Fruit fly (Drosophila melanogaster): ENCODE results near the gene Sfp24Bc.

Gene Sfp24Bc

DNA sequence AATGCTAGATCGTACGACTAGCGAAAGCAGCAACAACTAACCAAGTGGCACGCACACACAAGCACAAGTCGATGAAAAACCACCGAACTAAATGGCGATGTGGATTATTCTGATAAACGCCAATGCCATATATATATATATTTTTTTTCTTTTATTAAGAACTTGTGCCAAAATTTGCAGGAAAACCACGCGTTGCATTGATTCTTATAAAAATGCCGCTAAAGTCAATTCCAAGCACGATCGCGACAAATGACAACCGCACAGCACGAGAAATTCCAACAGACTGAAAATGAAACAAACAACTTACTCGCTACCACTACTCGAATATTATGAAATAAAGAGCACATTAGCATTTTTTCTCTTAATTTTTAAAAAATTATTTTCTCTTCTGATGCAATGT is 13.7 kb downstream of the Sfp24Bc start, which contains the start of gene for:
TSS of gene for (minus strand) at position 287 of the 400 bp plus-strand sequence.
- TF ChIP-seq CG10348 (GFP tag; IDR thresholded peaks at IDR 0.05) = no peak
- TF ChIP-seq CG9948 (tag; optimal IDR thresholded peaks at IDR 0.05) = no peak
- peak; percentile 2 for TF ChIP-seq CG17806 (tag; optimal IDR thresholded peaks at IDR 0.05)
- TF ChIP-seq CG8159 (tag; optimal IDR thresholded peaks at IDR 0.05) = no peak
- TF ChIP-seq CG15710 (tag; optimal IDR thresholded peaks at IDR 0.05) = no peak
- no peak for TF ChIP-seq CG8301 (tag; optimal IDR thresholded peaks at IDR 0.05)
- no peak for TF ChIP-seq CG13204 (GFP tag; optimal IDR thresholded peaks at IDR 0.05)
- no peak for TF ChIP-seq CG14655 (GFP tag; optimal IDR thresholded peaks at IDR 0.05)
- TF ChIP-seq Pif1A (GFP tag; optimal IDR thresholded peaks at IDR 0.05) = no peak
- no peak for TF ChIP-seq Pif1B (GFP tag; optimal IDR thresholded peaks at IDR 0.05)
- TF ChIP-seq Ets98B (GFP tag; IDR thresholded peaks at IDR 0.05) = peak; percentile 6; the same call in 1 of the 2 replicates
- no peak for TF ChIP-seq gl (tag; optimal IDR thresholded peaks at IDR 0.05)
- peak; percentile 15; the same call in 1 of the 2 replicates for TF ChIP-seq CG32121 (GFP tag; IDR thresholded peaks at IDR 0.05)
- no peak for TF ChIP-seq fd96Ca (GFP tag; IDR thresholded peaks at IDR 0.05)

DNA sequence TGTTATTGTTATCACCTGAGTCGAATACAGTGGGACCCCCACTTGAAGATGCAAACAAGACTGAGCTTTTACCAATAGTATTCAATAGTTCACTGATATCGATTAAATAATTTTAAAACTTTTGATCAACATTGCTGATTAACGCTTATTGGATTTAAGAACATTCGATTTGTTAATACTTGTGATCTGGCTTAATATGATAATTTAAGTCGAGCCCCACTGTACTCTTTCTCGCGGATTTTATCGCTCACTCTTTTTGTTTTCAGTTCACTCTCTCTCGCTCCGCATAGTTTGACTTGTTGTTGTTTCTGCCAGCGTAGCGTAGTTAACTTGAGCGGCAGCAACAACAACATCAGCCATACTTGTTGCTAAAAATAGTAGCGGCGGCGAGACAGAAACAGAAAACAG is 14.7 kb downstream of the Sfp24Bc start:
- TF ChIP-seq Snoo (tag; optimal IDR thresholded peaks at IDR 0.05) (peak; percentile 99), rn (GFP tag; IDR thresholded peaks at IDR 0.05) (peak; percentile 97), Ets98B (GFP tag; IDR thresholded peaks at IDR 0.05) (peak; percentile 99), CG15710 (tag; optimal IDR thresholded peaks at IDR 0.05) (peak; percentile 98), CG12605 (GFP tag; IDR thresholded peaks at IDR 0.05) (peak; percentile 98), CG17806 (tag; optimal IDR thresholded peaks at IDR 0.05) (peak; percentile 98), CG10348 (GFP tag; IDR thresholded peaks at IDR 0.05) (peak; percentile 91), CG8159 (tag; optimal IDR thresholded peaks at IDR 0.05) (peak; percentile 98), Pif1B (GFP tag; optimal IDR thresholded peaks at IDR 0.05) (peak; percentile 99), fd96Ca (GFP tag; IDR thresholded peaks at IDR 0.05) (peak; percentile 99), EcR (GFP tag; optimal IDR thresholded peaks at IDR 0.05) (peak; percentile 68), gl (tag; optimal IDR thresholded peaks at IDR 0.05) (peak; percentile 97), CG4496 (GFP tag; IDR thresholded peaks at IDR 0.05) (peak; percentile 99), CG8301 (tag; optimal IDR thresholded peaks at IDR 0.05) (peak; percentile 99), CG32121 (GFP tag; IDR thresholded peaks at IDR 0.05) (peak; percentile 98), CG14655 (GFP tag; optimal IDR thresholded peaks at IDR 0.05) (peak; percentile 98), CG13204 (GFP tag; optimal IDR thresholded peaks at IDR 0.05) (peak; percentile 93), Pif1A (GFP tag; optimal IDR thresholded peaks at IDR 0.05) (peak; percentile 99), CG34367 (tag; optimal IDR thresholded peaks at IDR 0.05) (peak; percentile 97), CG9948 (tag; optimal IDR thresholded peaks at IDR 0.05) (peak; percentile 98), D1 (tag; optimal IDR thresholded peaks at IDR 0.05) (peak; percentile 95)

DNA sequence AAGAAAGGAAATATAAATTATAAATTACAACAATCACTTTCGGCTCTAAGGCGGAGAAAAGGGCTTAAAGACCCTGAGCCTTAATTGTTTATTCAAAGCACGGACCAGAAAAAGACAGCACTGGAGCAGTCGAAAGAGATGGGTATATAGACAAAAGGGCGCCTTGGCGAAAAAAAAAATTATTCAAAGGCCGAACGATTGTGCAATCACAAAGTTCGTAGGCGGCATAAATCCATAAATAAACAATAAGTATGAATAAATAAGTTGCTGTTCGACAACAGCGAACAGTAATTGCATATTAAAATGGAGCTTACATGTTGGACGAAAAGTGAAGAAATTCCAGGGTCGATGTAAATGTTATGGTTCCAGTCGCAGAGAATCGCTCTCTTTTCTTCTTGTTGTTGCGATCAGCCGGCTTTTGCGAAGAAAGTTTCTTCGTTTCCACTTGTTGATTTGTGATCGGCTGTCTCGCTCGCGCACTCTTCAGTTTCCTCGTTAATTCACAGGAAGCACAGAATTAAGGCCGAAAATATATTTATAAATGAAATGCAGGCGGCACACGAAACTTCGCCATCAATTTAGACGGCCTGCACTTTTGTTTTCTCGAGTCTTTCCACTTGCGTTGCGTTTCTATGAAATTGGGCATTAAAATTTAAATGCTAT is 15.3 kb downstream of the Sfp24Bc start:
- no peak for TF ChIP-seq CG15710 (tag; optimal IDR thresholded peaks at IDR 0.05)
- no peak for TF ChIP-seq Snoo (tag; optimal IDR thresholded peaks at IDR 0.05)

DNA sequence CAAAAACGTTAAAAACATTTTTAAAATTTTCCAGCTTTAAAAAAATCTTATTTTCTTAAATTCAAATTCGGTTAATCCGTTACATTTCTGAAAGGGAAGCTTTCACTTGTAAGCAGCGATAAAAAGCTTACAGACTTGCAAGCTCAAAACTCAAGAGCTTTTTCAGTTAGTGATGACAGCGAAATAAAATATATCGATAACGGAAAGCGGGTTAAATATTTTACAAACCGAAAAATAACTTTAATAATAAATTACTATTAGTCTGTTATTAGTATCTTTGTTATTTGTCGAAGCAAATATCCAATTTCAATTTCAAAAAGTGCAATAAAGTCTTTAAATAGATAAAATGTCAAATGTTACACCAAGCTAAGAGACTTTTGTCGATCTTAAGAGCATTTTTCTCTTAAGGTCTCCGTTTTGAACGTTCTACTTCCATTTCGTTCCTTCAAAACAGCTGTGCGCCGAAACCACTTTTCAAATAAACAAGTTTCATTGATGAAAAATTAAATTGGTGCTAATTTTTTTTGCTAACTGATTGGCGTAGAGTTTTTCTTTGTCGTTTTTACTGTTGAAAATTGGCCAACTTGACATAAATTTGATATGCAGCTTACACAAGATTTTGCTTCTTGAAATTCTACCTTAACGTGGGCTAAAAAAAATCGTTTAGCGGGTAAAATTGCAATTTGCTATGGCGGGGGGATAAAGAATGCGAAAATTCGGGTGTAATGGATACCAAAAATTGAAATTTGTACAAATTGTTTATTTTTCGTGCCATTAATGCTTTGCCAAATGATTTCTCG is 22.0 kb downstream of the Sfp24Bc start:
- TF ChIP-seq rn (GFP tag; IDR thresholded peaks at IDR 0.05) (no peak), CG34367 (tag; optimal IDR thresholded peaks at IDR 0.05) (no peak), Pif1A (GFP tag; optimal IDR thresholded peaks at IDR 0.05) (no peak)

DNA sequence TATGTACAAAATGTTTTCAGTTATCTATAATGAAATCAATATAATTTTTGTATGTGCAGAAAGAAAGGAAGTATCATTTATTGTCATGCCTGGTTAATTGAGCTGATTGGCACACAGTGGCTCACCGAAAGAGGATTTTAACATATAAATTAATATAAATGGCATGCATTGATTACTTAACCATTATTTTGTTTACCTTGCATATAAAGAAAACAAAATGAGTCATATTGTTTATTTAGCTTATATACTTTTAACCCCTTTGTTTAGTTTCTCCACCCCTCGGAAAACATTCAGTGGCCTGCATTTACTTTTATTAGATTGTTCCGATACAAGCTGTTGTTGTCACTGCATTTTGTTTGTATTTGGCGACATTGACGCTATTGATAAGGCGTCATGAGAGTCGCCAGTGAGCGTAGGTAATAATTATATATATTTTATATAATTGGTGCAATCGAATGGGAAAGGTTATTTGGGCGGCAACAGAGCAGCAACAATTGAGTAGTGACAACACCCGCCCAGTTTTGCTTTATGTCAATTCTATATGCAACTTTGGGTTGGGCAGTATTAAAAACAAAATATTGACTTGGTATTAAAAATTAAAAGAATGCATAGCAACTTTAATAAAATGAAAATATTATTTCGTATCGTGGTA is 22.7 kb downstream of the Sfp24Bc start:
- TF ChIP-seq Snoo (tag; optimal IDR thresholded peaks at IDR 0.05) (peak; percentile 29), D1 (tag; optimal IDR thresholded peaks at IDR 0.05) (no peak), rn (GFP tag; IDR thresholded peaks at IDR 0.05) (no peak), Ets98B (GFP tag; IDR thresholded peaks at IDR 0.05) (peak; percentile 78), CG12605 (GFP tag; IDR thresholded peaks at IDR 0.05) (peak; percentile 58), gl (tag; optimal IDR thresholded peaks at IDR 0.05) (no peak), CG17806 (tag; optimal IDR thresholded peaks at IDR 0.05) (no peak), EcR (GFP tag; optimal IDR thresholded peaks at IDR 0.05) (no peak), CG10348 (GFP tag; IDR thresholded peaks at IDR 0.05) (no peak), CG13204 (GFP tag; optimal IDR thresholded peaks at IDR 0.05) (no peak), Pif1A (GFP tag; optimal IDR thresholded peaks at IDR 0.05) (peak; percentile 25), fd96Ca (GFP tag; IDR thresholded peaks at IDR 0.05) (peak; percentile 22; the same call in 1 of the 3 replicates), CG4496 (GFP tag; IDR thresholded peaks at IDR 0.05) (peak; percentile 84), CG8159 (tag; optimal IDR thresholded peaks at IDR 0.05) (no peak), CG9948 (tag; optimal IDR thresholded peaks at IDR 0.05) (peak; percentile 23), CG32121 (GFP tag; IDR thresholded peaks at IDR 0.05) (peak; percentile 82), CG15710 (tag; optimal IDR thresholded peaks at IDR 0.05) (peak; percentile 43), CG8301 (tag; optimal IDR thresholded peaks at IDR 0.05) (peak; percentile 34), CG34367 (tag; optimal IDR thresholded peaks at IDR 0.05) (no peak), Pif1B (GFP tag; optimal IDR thresholded peaks at IDR 0.05) (peak; percentile 14), CG14655 (GFP tag; optimal IDR thresholded peaks at IDR 0.05) (peak; percentile 56)

Data from whole organism, pupa.